Worm (Caenorhabditis elegans): Measurements from ENCODE around the gene gsp-2.

ce11 chrIII:7314927-7315547 lies 21.4 kb upstream of the gsp-2 start, which contains the start of gene nspg-6:
- TF ChIP-seq unc-39 (tag; optimal IDR thresholded peaks at IDR 0.05) (no peak), unc-62 (GFP tag; optimal IDR thresholded peaks at IDR 0.05) (no peak)
